Worm (Caenorhabditis elegans) whole organism, L3 larva: Measurements from ENCODE around the gene ndx-2.

Source experiments
- ZK546.5 ChIP-seq: sonication (generic microtip); optimal IDR thresholded peaks from 2 replicates; lab custom pipeline; 2017; ENCODE audit warnings: missing biosample characterization, missing genetic modification characterization
- egl-27 ChIP-seq: sonication (generic microtip); optimal IDR thresholded peaks from 4 replicates; lab custom pipeline; 2017; ENCODE audit warnings: missing biosample characterization, missing genetic modification reagents, missing genetic modification characterization
- elt-2 ChIP-seq: sonication (generic microtip); optimal IDR thresholded peaks from 2 replicates; lab custom pipeline; 2016; ENCODE audit warnings: missing genetic modification reagents, mild to moderate bottlenecking, missing genetic modification characterization, missing compliant biosample characterization
- fkh-2 ChIP-seq: fragments of 150-350 bp; optimal IDR thresholded peaks from 2 replicates; lab custom pipeline; 2014; ENCODE audit warnings: missing biosample characterization, missing genetic modification reagents, missing genetic modification characterization
- fos-1 ChIP-seq: fragments of 150-350 bp; optimal IDR thresholded peaks from 2 replicates; lab custom pipeline; 2014; ENCODE audit warnings: missing biosample characterization, missing genetic modification characterization
- mdl-1 ChIP-seq: fragments of 150-350 bp; optimal IDR thresholded peaks from 2 replicates; lab custom pipeline; 2014; ENCODE audit warnings: missing biosample characterization, missing genetic modification characterization
- nhr-237 ChIP-seq: fragments of 150-350 bp; optimal IDR thresholded peaks from 2 replicates; lab custom pipeline; 2014; ENCODE audit warnings: missing biosample characterization, missing genetic modification characterization
- nhr-67 ChIP-seq: fragments of 150-350 bp; optimal IDR thresholded peaks from 2 replicates; lab custom pipeline; 2014; ENCODE audit warnings: missing biosample characterization, missing genetic modification characterization
- pha-4 ChIP-seq: fragments of 150-350 bp; optimal IDR thresholded peaks from 2 replicates; lab custom pipeline; 2014; ENCODE audit warnings: missing biosample characterization, missing genetic modification reagents, missing genetic modification characterization
- sea-2 ChIP-seq: fragments of 150-350 bp; sonication (generic microtip); optimal IDR thresholded peaks from 4 replicates; lab custom pipeline; 2014; ENCODE audit warnings: missing biosample characterization, missing genetic modification reagents, missing genetic modification characterization
- skn-1 ChIP-seq: fragments of 150-350 bp; optimal IDR thresholded peaks from 2 replicates; lab custom pipeline; 2014; ENCODE audit warnings: missing biosample characterization, missing genetic modification characterization
- snpc-4 ChIP-seq: fragments of 150-350 bp; optimal IDR thresholded peaks from 2 replicates; lab custom pipeline; 2014; ENCODE audit warnings: missing biosample characterization, missing genetic modification characterization
- unc-62 ChIP-seq: fragments of 150-350 bp; sonication (generic microtip); optimal IDR thresholded peaks from 4 replicates; lab custom pipeline; 2014; ENCODE audit warnings: missing biosample characterization, missing genetic modification reagents, missing genetic modification characterization

- TF ChIP-seq fkh-2 (tag; lab: Kevin White, UChicago) (no peak), sea-2 (GFP tag; lab: Kevin White, UChicago) (no peak), nhr-67 (tag; lab: Kevin White, UChicago) (no peak), nhr-237 (tag; lab: Kevin White, UChicago) (no peak), mdl-1 (no peak), egl-27 (no peak), unc-62 (GFP tag; lab: Kevin White, UChicago) (no peak), pha-4 (tag; lab: Kevin White, UChicago) (no peak), fos-1 (no peak), elt-2 (no peak), skn-1 (tag; lab: Kevin White, UChicago) (no peak), snpc-4 (tag; lab: Kevin White, UChicago) (no peak), ZK546.5 (tag; lab: Kevin White, UChicago) (no peak)
Observed at ce11 chrV:2698826-2699225, 34.0 kb upstream of the ndx-2 start, which contains the start of gene nuo-5.
